Worm (Caenorhabditis elegans): ENCODE results near the gene rps-9.

ce11 chrII:11134828-11135227 lies 8.7 kb upstream of the rps-9 start, which contains the start of gene F40F8.5:
- TF ChIP-seq hmg-4 (GFP tag; optimal IDR thresholded peaks at IDR 0.05) = no peak
- no peak for TF ChIP-seq hmbx-1 (tag; optimal IDR thresholded peaks at IDR 0.05)
- TF ChIP-seq ceh-36 (tag; optimal IDR thresholded peaks at IDR 0.05) = no peak
- no peak for TF ChIP-seq ceh-13 (GFP tag; optimal IDR thresholded peaks at IDR 0.05)
- no peak for TF ChIP-seq ets-7 (tag; optimal IDR thresholded peaks at IDR 0.05)
- TF ChIP-seq flt-1 (GFP tag; IDR thresholded peaks at IDR 0.05) = no peak
- TF ChIP-seq ama-1 (optimal IDR thresholded peaks at IDR 0.05) = no peak
- TF ChIP-seq aly-1 (tag; optimal IDR thresholded peaks at IDR 0.05) = no peak
- TF ChIP-seq scrt-1 (GFP tag; IDR thresholded peaks at IDR 0.05) = no peak
- no peak for TF ChIP-seq B0310.2 (tag; optimal IDR thresholded peaks at IDR 0.05)
